Worm (Caenorhabditis elegans) whole organism, late embryonic: ENCODE data around the gene K09E2.1.
A peak's percentile ranks its signal among the peaks of the same experiment; 100 is the strongest.

Experiments
- C08G9.2 ChIP-seq: sonication (generic microtip); optimal IDR thresholded peaks from 2 replicates; lab custom pipeline; 2016; ENCODE audit warnings: mild to moderate bottlenecking, missing genetic modification characterization, moderate library complexity, missing compliant biosample characterization
- C38D4.7 ChIP-seq: fragments of 200-800 bp; sonication (Bioruptor generic); optimal IDR thresholded peaks from 2 replicates; lab custom pipeline; 2018; ENCODE audit warnings: mild to moderate bottlenecking, missing genetic modification characterization, moderate library complexity, missing compliant biosample characterization
- F13H6.1 ChIP-seq: sonication (generic microtip); optimal IDR thresholded peaks from 2 replicates; lab custom pipeline; 2016; ENCODE audit warnings: missing genetic modification characterization, missing compliant biosample characterization
- Y22D7AL.16 ChIP-seq: sonication (generic microtip); optimal IDR thresholded peaks from 2 replicates; lab custom pipeline; 2016; ENCODE audit warnings: missing genetic modification characterization, missing compliant biosample characterization
- ahr-1 ChIP-seq: sonication (generic microtip); optimal IDR thresholded peaks from 2 replicates; lab custom pipeline; 2016; ENCODE audit warnings: missing genetic modification characterization, missing compliant biosample characterization
- ama-1 ChIP-seq: fragments of 150-350 bp; optimal IDR thresholded peaks from 2 replicates; lab custom pipeline; 2014
- ceh-18 ChIP-seq: sonication (generic microtip); optimal IDR thresholded peaks from 2 replicates; lab custom pipeline; 2016; ENCODE audit warnings: missing genetic modification characterization, missing compliant biosample characterization
- ceh-30 ChIP-seq: fragments of 150-350 bp; optimal IDR thresholded peaks from 2 replicates; lab custom pipeline; 2014; ENCODE audit warnings: missing biosample characterization, missing genetic modification characterization
- ceh-31 ChIP-seq: sonication (generic microtip); optimal IDR thresholded peaks from 2 replicates; lab custom pipeline; 2016; ENCODE audit warnings: missing genetic modification characterization, missing compliant biosample characterization
- ceh-45 ChIP-seq: fragments of 200-800 bp; sonication (Bioruptor generic); IDR thresholded peaks from 2 replicates; pipeline ENCODE4 v1.3.6; 2022; ENCODE audit warnings: missing genetic modification reagents, missing genetic modification characterization, missing compliant biosample characterization
- ceh-48 ChIP-seq: sonication (generic microtip); optimal IDR thresholded peaks from 2 replicates; lab custom pipeline; 2016; ENCODE audit warnings: missing genetic modification characterization, inconsistent platforms, missing compliant biosample characterization
- ceh-6 ChIP-seq: fragments of 200-800 bp; sonication (Bioruptor generic); optimal IDR thresholded peaks from 2 replicates; lab custom pipeline; 2018; ENCODE audit warnings: mild to moderate bottlenecking, missing genetic modification characterization, missing compliant biosample characterization
- dmd-4 ChIP-seq: sonication (generic microtip); optimal IDR thresholded peaks from 2 replicates; lab custom pipeline; 2016; ENCODE audit warnings: borderline replicate concordance, missing genetic modification characterization, missing compliant biosample characterization
- elt-2 ChIP-seq: sonication (generic microtip); optimal IDR thresholded peaks from 2 replicates; lab custom pipeline; 2016; ENCODE audit warnings: missing genetic modification reagents, missing genetic modification characterization, missing compliant biosample characterization
- elt-4 ChIP-seq: sonication (generic microtip); optimal IDR thresholded peaks from 2 replicates; lab custom pipeline; 2016; ENCODE audit warnings: missing genetic modification characterization, missing compliant biosample characterization
- fax-1 ChIP-seq: sonication (generic microtip); optimal IDR thresholded peaks from 2 replicates; lab custom pipeline; 2016; ENCODE audit warnings: missing genotype, missing genetic modification characterization, missing compliant biosample characterization
- fkh-6 ChIP-seq: sonication (generic microtip); optimal IDR thresholded peaks from 2 replicates; lab custom pipeline; 2016; ENCODE audit warnings: missing genetic modification characterization, missing compliant biosample characterization
- hlh-15 ChIP-seq: sonication (generic microtip); optimal IDR thresholded peaks from 2 replicates; lab custom pipeline; 2016; ENCODE audit warnings: missing genetic modification characterization, missing compliant biosample characterization
- hlh-30 ChIP-seq: sonication (generic microtip); optimal IDR thresholded peaks from 2 replicates; lab custom pipeline; 2017; ENCODE audit warnings: antibody characterized with exemption, missing genetic modification characterization, missing compliant biosample characterization; ENCODE audit not compliant: insufficient read depth
- hlh-6 ChIP-seq: sonication (generic microtip); optimal IDR thresholded peaks from 2 replicates; lab custom pipeline; 2016; ENCODE audit warnings: missing genotype, missing genetic modification characterization, missing compliant biosample characterization
- hlh-8 ChIP-seq: sonication (generic microtip); optimal IDR thresholded peaks from 2 replicates; lab custom pipeline; 2016; ENCODE audit warnings: missing genotype, missing genetic modification characterization, missing compliant biosample characterization
- lim-6 ChIP-seq: sonication (generic microtip); optimal IDR thresholded peaks from 2 replicates; lab custom pipeline; 2016; ENCODE audit warnings: missing genetic modification characterization, missing compliant biosample characterization
- madf-2 ChIP-seq: sonication (generic microtip); optimal IDR thresholded peaks from 2 replicates; lab custom pipeline; 2017; ENCODE audit warnings: missing genetic modification characterization, missing compliant biosample characterization
- nfya-1 ChIP-seq: sonication (generic microtip); optimal IDR thresholded peaks from 2 replicates; lab custom pipeline; 2017; ENCODE audit warnings: missing genetic modification characterization, mild to moderate bottlenecking, missing compliant biosample characterization, antibody characterized with exemption, moderate library complexity
- odd-2 ChIP-seq: sonication (generic microtip); optimal IDR thresholded peaks from 2 replicates; lab custom pipeline; 2017; ENCODE audit warnings: antibody characterized with exemption, mild to moderate bottlenecking, missing genetic modification characterization, missing compliant biosample characterization
- pat-9 ChIP-seq: fragments of 200-800 bp; sonication (Bioruptor generic); optimal IDR thresholded peaks from 2 replicates; lab custom pipeline; 2018; ENCODE audit warnings: mild to moderate bottlenecking, missing genetic modification characterization, moderate library complexity, missing compliant biosample characterization
- pax-1 ChIP-seq: fragments of 150-350 bp; optimal IDR thresholded peaks from 2 replicates; lab custom pipeline; 2014; ENCODE audit warnings: missing biosample characterization, missing genetic modification characterization
- pha-4 ChIP-seq: fragments of 150-350 bp; optimal IDR thresholded peaks from 2 replicates; lab custom pipeline; 2018; ENCODE audit warnings: missing biosample characterization, missing genetic modification reagents, missing genetic modification characterization
- pros-1 ChIP-seq: fragments of 150-350 bp; optimal IDR thresholded peaks from 2 replicates; lab custom pipeline; 2014; ENCODE audit warnings: missing biosample characterization, missing genetic modification reagents, missing genetic modification characterization
- rnt-1 ChIP-seq: sonication (generic microtip); optimal IDR thresholded peaks from 2 replicates; lab custom pipeline; 2016; ENCODE audit warnings: missing genetic modification characterization, missing compliant biosample characterization
- sdc-2 ChIP-seq: sonication (generic microtip); optimal IDR thresholded peaks from 2 replicates; lab custom pipeline; 2016; ENCODE audit warnings: missing genotype, missing genetic modification characterization, missing compliant biosample characterization
- sox-4 ChIP-seq: sonication (generic microtip); optimal IDR thresholded peaks from 2 replicates; lab custom pipeline; 2017; ENCODE audit warnings: mild to moderate bottlenecking, missing genetic modification characterization, inconsistent platforms, missing compliant biosample characterization
- syd-9 ChIP-seq: sonication (generic microtip); optimal IDR thresholded peaks from 2 replicates; lab custom pipeline; 2016; ENCODE audit warnings: mild to moderate bottlenecking, missing genetic modification characterization, moderate library complexity, missing compliant biosample characterization
- tbx-2 ChIP-seq: sonication (generic microtip); optimal IDR thresholded peaks from 2 replicates; lab custom pipeline; 2016; ENCODE audit warnings: missing genetic modification characterization, missing compliant biosample characterization
- tbx-7 ChIP-seq: sonication (generic microtip); optimal IDR thresholded peaks from 2 replicates; lab custom pipeline; 2016; ENCODE audit warnings: missing genotype, missing genetic modification characterization, missing compliant biosample characterization
- unc-42 ChIP-seq: sonication (generic microtip); optimal IDR thresholded peaks from 2 replicates; lab custom pipeline; 2016; ENCODE audit warnings: missing genotype, missing genetic modification characterization, missing compliant biosample characterization
- ztf-16 ChIP-seq: sonication (generic microtip); optimal IDR thresholded peaks from 2 replicates; lab custom pipeline; 2017; ENCODE audit warnings: missing genetic modification characterization, missing compliant biosample characterization

Gene K09E2.1

DNA sequence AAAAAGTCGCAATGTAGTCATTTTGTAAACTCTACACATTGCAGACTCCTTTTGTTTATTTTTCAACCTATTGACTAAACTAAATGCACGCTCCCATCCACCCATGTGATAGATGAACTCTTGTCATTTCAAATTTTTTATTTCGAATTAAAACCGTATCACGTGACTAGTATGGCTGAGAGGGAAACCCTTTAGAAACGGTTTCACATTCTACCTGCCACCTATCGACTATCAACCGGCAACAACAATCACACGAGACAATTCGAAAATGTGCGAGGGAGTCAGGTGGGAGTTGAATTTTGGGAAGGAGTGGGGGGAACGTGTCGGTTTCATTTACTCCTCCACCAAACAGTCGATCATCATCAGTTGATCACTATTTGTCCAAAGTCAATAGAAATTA lies 7.2 kb upstream of the K09E2.1 start:
- TF ChIP-seq hlh-15 (tag; lab: Kevin White, UChicago) (no peak), hlh-30 (tag; lab: Kevin White, UChicago) (peak; percentile 68)

DNA sequence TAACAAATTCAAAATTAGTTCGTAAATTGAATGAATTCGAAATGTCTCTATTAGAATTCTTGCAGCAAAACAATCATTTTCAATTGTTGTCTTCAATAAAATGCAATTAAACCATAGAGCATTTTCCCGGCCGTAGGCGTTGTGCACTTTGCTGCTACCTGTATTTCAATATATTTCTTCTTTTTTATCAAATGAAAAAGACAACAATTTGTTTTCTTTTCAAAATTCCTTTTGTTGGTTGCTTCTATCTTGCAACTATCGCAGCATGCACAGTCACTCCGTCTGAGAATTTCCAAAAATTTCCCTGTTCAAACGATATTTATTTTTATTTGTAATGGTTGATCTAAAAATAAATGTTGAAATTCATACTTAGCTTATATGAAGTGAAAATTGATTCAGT lies 6.5 kb upstream of the K09E2.1 start:
- TF ChIP-seq tbx-2 (tag; lab: Kevin White, UChicago) = no peak
- TF ChIP-seq elt-2 (tag; lab: Kevin White, UChicago) = no peak
- TF ChIP-seq ceh-6 = no peak
- TF ChIP-seq ztf-16 (tag; lab: Kevin White, UChicago) = no peak
- TF ChIP-seq nfya-1 (tag; lab: Kevin White, UChicago) = no peak
- TF ChIP-seq rnt-1 = no peak
- TF ChIP-seq hlh-8 (tag; lab: Kevin White, UChicago) = no peak
- TF ChIP-seq ceh-30 (tag; lab: Kevin White, UChicago) = no peak
- TF ChIP-seq ceh-31 (tag; lab: Kevin White, UChicago) = no peak
- no peak for TF ChIP-seq odd-2
- TF ChIP-seq hlh-6 = no peak
- TF ChIP-seq pros-1 = no peak
- TF ChIP-seq ceh-18 (tag; lab: Kevin White, UChicago) = no peak
- no peak for TF ChIP-seq syd-9 (tag; lab: Kevin White, UChicago)
- TF ChIP-seq ahr-1 (tag; lab: Kevin White, UChicago) = no peak
- TF ChIP-seq hlh-15 (tag; lab: Kevin White, UChicago) = no peak
- no peak for TF ChIP-seq elt-4 (tag; lab: Kevin White, UChicago)
- TF ChIP-seq sox-4 (tag; lab: Kevin White, UChicago) = no peak

DNA sequence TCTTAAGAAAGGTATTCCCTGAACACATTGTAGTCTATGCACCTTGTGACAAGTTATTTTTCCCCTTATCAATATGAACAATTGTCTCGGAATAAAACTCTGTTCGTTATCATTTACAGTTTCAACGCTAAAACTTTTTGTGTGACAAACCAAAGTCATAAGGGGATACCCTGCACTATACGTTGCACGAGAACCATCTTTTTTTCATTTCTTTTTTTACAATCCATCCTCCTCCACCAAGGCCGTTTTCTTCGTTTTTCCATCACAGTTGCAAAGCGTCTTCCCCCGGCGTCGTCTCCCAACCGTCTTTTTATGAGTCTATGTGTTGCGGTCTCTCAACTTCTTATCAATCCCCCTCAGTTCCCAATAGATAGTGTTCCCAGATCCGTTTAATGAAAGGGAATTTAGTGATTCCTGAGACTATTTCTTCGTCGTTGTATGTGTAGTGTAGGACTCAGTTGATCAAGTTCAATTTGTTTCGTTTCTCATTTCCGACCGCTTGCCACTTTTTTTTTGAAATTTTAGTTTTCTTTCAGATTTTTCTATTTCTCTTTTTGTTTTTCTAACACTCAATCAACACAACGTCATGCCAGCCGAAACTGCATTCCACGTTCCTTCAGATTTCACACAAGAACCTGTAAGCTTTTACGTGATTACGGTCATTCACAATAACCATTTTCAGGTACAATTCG lies 5.5 kb upstream of the K09E2.1 start:
- TF ChIP-seq ceh-6 (no peak), sdc-2 (no peak), hlh-30 (tag; lab: Kevin White, UChicago) (no peak), ceh-45 (GFP tag; lab: Robert Waterston, UW) (no peak), C38D4.7 (no peak)

DNA sequence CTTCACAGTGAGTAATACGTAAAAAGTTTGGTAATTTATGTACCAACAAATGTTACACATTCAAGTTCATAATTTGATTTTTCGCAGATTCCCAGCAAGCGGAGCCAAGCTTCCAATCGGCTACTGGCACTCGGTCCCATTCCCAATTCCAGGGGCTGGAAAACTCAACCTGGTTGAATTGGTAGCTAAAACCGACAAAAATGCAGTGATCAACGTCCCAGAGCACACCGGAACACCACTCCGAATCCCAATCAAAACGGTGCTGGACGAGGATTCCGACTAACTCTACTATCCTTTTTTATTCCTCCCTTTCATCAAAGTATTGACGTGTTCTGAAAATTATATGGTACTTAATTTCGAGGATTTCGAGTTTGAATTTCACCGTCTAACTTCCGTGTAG lies 4.4 kb upstream of the K09E2.1 start:
- TF ChIP-seq fkh-6 (tag; lab: Kevin White, UChicago) (no peak), ama-1 (lab: Kevin White, UChicago) (no peak), ceh-48 (tag; lab: Kevin White, UChicago) (no peak), pha-4 (no peak), fax-1 (tag; lab: Kevin White, UChicago) (no peak), ceh-6 (no peak), sox-4 (tag; lab: Kevin White, UChicago) (no peak), F13H6.1 (tag; lab: Kevin White, UChicago) (no peak), tbx-2 (tag; lab: Kevin White, UChicago) (no peak), hlh-8 (tag; lab: Kevin White, UChicago) (no peak)

DNA sequence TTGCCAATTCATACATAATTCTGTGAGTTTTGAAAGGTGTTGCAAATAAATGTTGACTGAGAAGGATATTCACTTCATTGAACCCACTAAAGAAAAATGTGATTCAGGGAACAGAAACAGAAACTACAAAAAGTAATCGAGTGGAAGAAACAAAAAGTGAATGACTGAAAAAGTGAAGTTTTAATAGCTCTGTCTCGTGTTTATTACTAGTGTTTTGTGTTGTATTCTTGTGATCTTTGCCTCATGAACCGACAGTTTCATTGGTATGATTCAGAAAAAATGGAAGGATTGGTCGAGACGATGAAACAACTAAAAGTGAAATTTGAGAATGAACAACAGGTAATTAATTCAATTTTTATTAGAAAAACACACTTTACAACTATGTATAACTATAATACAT lies 3.8 kb upstream of the K09E2.1 start:
- TF ChIP-seq ama-1 (lab: Kevin White, UChicago) = no peak
- TF ChIP-seq madf-2 (tag; lab: Kevin White, UChicago) = no peak
- no peak for TF ChIP-seq ceh-45 (GFP tag; lab: Robert Waterston, UW)
- no peak for TF ChIP-seq C38D4.7
- no peak for TF ChIP-seq dmd-4 (tag; lab: Kevin White, UChicago)
- no peak for TF ChIP-seq ceh-6
- no peak for TF ChIP-seq C08G9.2
- no peak for TF ChIP-seq ahr-1 (tag; lab: Kevin White, UChicago)
- no peak for TF ChIP-seq unc-42 (tag; lab: Kevin White, UChicago)
- TF ChIP-seq tbx-7 = no peak
- no peak for TF ChIP-seq pax-1
- TF ChIP-seq pat-9 (tag; lab: Kevin White, UChicago) = no peak
- TF ChIP-seq odd-2 = no peak
- TF ChIP-seq tbx-2 (tag; lab: Kevin White, UChicago) = no peak
- no peak for TF ChIP-seq Y22D7AL.16
- no peak for TF ChIP-seq lim-6 (tag; lab: Kevin White, UChicago)
- TF ChIP-seq, all 69 proteins: peak for 0
